Worm (Caenorhabditis elegans) whole organism, late embryonic: ENCODE results near the gene cyp-34A6.

Experiments
- C08G9.2 ChIP-seq: sonication (generic microtip); optimal IDR thresholded peaks from 2 replicates; lab custom pipeline; 2016; ENCODE audit warnings: mild to moderate bottlenecking, missing genetic modification characterization, moderate library complexity, missing compliant biosample characterization
- K09A11.1 ChIP-seq: sonication (generic microtip); optimal IDR thresholded peaks from 2 replicates; lab custom pipeline; 2017; ENCODE audit warnings: antibody characterized with exemption, mild to moderate bottlenecking, missing genetic modification characterization, missing compliant biosample characterization; ENCODE audit not compliant: insufficient read depth
- ceh-9 ChIP-seq: sonication (generic microtip); optimal IDR thresholded peaks from 2 replicates; lab custom pipeline; 2016; ENCODE audit warnings: mild to moderate bottlenecking, missing genetic modification characterization, inconsistent platforms, missing compliant biosample characterization
- che-1 ChIP-seq: sonication (generic microtip); optimal IDR thresholded peaks from 2 replicates; lab custom pipeline; 2016; ENCODE audit warnings: mild to moderate bottlenecking, missing genetic modification characterization, missing compliant biosample characterization
- elt-2 ChIP-seq: sonication (generic microtip); optimal IDR thresholded peaks from 2 replicates; lab custom pipeline; 2016; ENCODE audit warnings: missing genetic modification reagents, missing genetic modification characterization, missing compliant biosample characterization
- fax-1 ChIP-seq: sonication (generic microtip); optimal IDR thresholded peaks from 2 replicates; lab custom pipeline; 2016; ENCODE audit warnings: missing genotype, missing genetic modification characterization, missing compliant biosample characterization
- fkh-10 ChIP-seq: fragments of 150-350 bp; optimal IDR thresholded peaks from 2 replicates; lab custom pipeline; 2014; ENCODE audit warnings: missing biosample characterization, missing genetic modification reagents, missing genetic modification characterization
- madf-2 ChIP-seq: sonication (generic microtip); optimal IDR thresholded peaks from 2 replicates; lab custom pipeline; 2017; ENCODE audit warnings: missing genetic modification characterization, missing compliant biosample characterization
- nhr-11 ChIP-seq: fragments of 150-350 bp; optimal IDR thresholded peaks from 2 replicates; lab custom pipeline; 2014; ENCODE audit warnings: missing biosample characterization, missing genetic modification characterization
- rnt-1 ChIP-seq: sonication (generic microtip); optimal IDR thresholded peaks from 2 replicates; lab custom pipeline; 2016; ENCODE audit warnings: missing genetic modification characterization, missing compliant biosample characterization
- tbx-2 ChIP-seq: sonication (generic microtip); optimal IDR thresholded peaks from 2 replicates; lab custom pipeline; 2016; ENCODE audit warnings: missing genetic modification characterization, missing compliant biosample characterization
- unc-86 ChIP-seq: sonication (generic microtip); optimal IDR thresholded peaks from 2 replicates; lab custom pipeline; 2016; ENCODE audit warnings: missing genetic modification characterization, missing compliant biosample characterization

ce11 chrV:3989070-3989469, 27.9 kb upstream of the cyp-34A6 start, which contains the start of gene nlp-27:
- TF ChIP-seq fax-1 (tag; lab: Kevin White, UChicago) = no peak
- no peak for TF ChIP-seq unc-86 (tag; lab: Kevin White, UChicago)
- no peak for TF ChIP-seq nhr-11
- TF ChIP-seq ceh-9 (tag; lab: Kevin White, UChicago) = no peak
- TF ChIP-seq che-1 = no peak
- no peak for TF ChIP-seq elt-2 (tag; lab: Kevin White, UChicago)
- no peak for TF ChIP-seq K09A11.1
- no peak for TF ChIP-seq madf-2
- no peak for TF ChIP-seq C08G9.2 (tag; lab: Kevin White, UChicago)
- no peak for TF ChIP-seq tbx-2 (tag; lab: Kevin White, UChicago)
- no peak for TF ChIP-seq rnt-1
- TF ChIP-seq fkh-10 (GFP tag; lab: Kevin White, UChicago) = no peak
